Worm (Caenorhabditis elegans): Measurements from ENCODE around the gene nep-3.

The nep-3 gene

DNA sequence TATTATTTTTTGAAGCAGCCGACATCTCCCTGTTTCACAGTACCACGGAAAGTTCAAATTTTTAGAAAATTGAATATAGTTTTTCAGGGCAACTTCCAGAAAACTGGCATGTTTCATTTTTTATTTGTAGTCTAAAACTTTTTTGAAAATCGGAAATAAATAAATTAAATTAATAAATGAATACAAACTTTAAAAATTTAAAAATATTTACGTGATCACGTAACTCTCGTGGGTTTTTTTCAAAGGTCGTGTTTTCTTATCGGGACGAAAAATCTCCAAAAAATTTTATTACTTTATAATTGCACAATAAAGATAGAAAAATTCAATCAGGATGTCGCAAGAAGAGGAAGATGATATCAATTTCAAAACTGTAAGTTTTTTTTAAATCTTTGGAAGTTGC lies 34.7 kb upstream of the nep-3 start, which contains the start of gene F53C3.1:
TSS of gene F53C3.1 (plus strand) at position 301 of the 400 bp plus-strand sequence.
- TF ChIP-seq ceh-9 (tag; optimal IDR thresholded peaks at IDR 0.05) (no peak), zip-5 (tag; optimal IDR thresholded peaks at IDR 0.05) (no peak), dve-1 (tag; optimal IDR thresholded peaks at IDR 0.05) (no peak), C38D4.7 (GFP tag; optimal IDR thresholded peaks at IDR 0.05) (no peak), hlh-13 (GFP tag; optimal IDR thresholded peaks at IDR 0.05) (no peak), unc-55 (GFP tag; optimal IDR thresholded peaks at IDR 0.05) (no peak), T23F11.4 (GFP tag; optimal IDR thresholded peaks at IDR 0.05) (no peak), fax-1 (tag; optimal IDR thresholded peaks at IDR 0.05) (no peak), ceh-24 (tag; optimal IDR thresholded peaks at IDR 0.05) (no peak), K02D7.2 (tag; optimal IDR thresholded peaks at IDR 0.05) (no peak)

DNA sequence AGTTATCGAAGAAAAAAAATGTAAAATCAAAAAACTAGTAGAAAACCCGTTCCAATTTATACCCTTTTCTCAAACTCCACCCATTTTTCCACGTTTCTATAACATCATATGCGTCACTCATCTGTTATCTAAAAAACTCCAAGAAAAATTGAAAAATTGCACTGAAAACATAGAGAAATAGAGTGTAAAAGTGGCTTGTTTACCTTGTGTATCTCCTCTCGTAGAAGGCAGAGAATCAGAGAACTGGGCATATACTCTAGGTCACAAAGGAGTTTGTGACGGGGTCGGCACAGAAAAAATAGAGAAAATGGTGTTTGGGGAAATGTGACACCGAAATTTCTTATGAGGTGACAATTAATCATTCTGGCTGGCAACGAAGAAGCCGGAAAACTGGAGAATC lies 34.3 kb upstream of the nep-3 start:
- TF ChIP-seq elt-2 (tag; optimal IDR thresholded peaks at IDR 0.05) (peak; percentile 53), ceh-2 (tag; optimal IDR thresholded peaks at IDR 0.05) (no peak)

DNA sequence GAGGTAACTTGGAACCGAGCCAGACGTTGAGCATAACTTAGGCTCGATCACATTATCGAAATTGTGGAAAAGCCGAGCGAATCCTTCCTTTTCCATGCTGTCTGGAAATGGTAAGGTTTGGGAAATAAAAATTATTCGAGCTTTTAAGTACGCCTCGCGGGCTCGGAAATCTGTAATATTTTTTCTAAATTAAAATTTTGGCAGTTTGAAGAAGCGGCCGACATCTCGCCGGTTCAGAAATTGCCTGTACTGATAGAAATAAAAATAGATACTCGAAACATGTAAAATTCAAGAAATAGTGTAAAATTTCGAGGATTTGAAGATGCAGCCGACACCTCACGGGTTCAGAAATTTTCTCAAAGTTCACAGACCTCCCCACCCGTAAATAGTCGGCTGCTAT lies 33.7 kb upstream of the nep-3 start, which contains the start of gene bcmo-2:
TSS of gene bcmo-2 (minus strand) at position 101 of the 400 bp plus-strand sequence.
- TF ChIP-seq nfya-1 (tag; optimal IDR thresholded peaks at IDR 0.05): no peak
- TF ChIP-seq pha-4 (tag; optimal IDR thresholded peaks at IDR 0.05): no peak
- no peak for TF ChIP-seq lin-11 (tag; optimal IDR thresholded peaks at IDR 0.05)
- TF ChIP-seq ceh-18 (tag; optimal IDR thresholded peaks at IDR 0.05): no peak
- no peak for TF ChIP-seq ceh-48 (tag; optimal IDR thresholded peaks at IDR 0.05)
- no peak for TF ChIP-seq ama-1 (optimal IDR thresholded peaks at IDR 0.05)
- no peak for TF ChIP-seq lim-6 (tag; optimal IDR thresholded peaks at IDR 0.05)
- no peak for TF ChIP-seq sox-4 (tag; optimal IDR thresholded peaks at IDR 0.05)

DNA sequence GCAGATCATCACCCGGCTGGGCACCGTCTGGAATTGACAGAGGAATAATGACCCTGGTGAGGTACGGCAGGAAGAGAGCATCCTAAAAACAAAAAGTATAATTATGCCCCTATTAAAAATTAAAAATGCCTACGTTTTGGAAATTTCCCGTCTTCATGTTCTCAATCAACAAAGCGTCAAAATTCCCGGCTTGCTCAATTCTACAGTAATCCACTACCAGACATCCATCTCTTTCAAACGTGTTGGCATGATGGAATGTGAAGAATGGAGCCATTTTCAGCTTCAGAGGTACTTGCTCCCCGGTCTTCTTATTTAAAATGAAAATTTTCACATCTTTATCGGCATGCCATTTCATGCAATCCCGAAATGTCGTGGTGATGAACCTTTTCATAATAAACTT lies 32.3 kb upstream of the nep-3 start:
- TF ChIP-seq hlh-6 (tag; optimal IDR thresholded peaks at IDR 0.05) (no peak), sdc-2 (tag; optimal IDR thresholded peaks at IDR 0.05) (no peak), K02D7.2 (tag; optimal IDR thresholded peaks at IDR 0.05) (no peak), dmd-4 (tag; optimal IDR thresholded peaks at IDR 0.05; ENCODE audit: borderline replicate concordance) (no peak), ahr-1 (tag; optimal IDR thresholded peaks at IDR 0.05) (no peak)

DNA sequence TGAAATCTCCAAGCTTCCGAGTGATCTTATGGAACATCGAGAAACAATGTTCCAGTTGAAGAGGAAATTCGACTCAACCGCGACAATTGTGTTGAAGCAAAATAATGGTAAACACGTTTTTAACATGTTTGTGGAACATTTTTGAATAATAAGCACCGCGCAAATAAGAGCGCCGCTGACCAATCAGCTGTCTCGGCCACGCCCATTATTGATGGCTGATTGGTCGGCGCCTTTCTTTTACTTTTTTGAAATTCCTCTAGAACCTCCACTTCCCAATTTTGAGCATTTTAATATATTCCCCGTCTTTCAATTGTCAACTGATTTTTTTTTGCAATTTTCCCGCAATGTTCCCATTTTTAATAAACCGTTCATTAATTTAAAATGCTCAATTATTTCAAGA lies 31.1 kb upstream of the nep-3 start:
- TF ChIP-seq npax-4 (tag; optimal IDR thresholded peaks at IDR 0.05) (no peak), nfya-1 (tag; optimal IDR thresholded peaks at IDR 0.05) (peak; percentile 74), ceh-14 (tag; optimal IDR thresholded peaks at IDR 0.05) (no peak), pros-1 (tag; optimal IDR thresholded peaks at IDR 0.05) (no peak), ref-2 (tag; optimal IDR thresholded peaks at IDR 0.05) (no peak), ceh-31 (tag; optimal IDR thresholded peaks at IDR 0.05) (no peak), lin-11 (tag; optimal IDR thresholded peaks at IDR 0.05) (no peak), ceh-22 (tag; optimal IDR thresholded peaks at IDR 0.05) (no peak)

DNA sequence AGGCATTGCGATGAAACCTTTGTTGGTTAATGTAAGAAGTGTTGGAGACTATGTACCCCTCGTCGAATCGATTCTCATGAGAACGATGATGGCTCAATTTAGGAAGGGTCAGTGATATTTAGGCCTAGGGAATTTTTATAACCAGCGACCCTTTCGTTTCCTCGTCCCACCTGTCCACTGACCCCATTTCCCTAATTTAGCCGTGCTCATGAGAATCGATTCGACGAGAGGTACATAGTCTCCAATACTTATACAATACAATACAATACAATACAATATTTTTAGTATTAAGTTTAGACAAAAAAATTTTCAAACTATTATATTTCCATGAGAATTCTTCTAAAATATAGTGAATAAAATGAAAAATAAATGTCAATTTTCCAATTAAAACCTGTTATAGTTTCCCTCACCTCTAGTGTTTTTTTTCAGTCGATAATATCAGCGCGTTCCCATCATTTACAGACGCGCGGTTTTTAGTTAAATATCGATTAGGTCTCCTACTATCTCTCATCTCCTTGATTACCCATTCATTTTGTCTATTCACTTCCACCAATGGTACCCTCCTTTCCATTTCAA lies 29.7 kb upstream of the nep-3 start, which contains the start of the genes F53C3.11 and fbxb-103:
TSS of gene F53C3.11 (minus strand) at position 101 of the 576 bp plus-strand sequence.
TSS of gene fbxb-103 (plus strand) at position 526 of the 576 bp plus-strand sequence.
- TF ChIP-seq ceh-19 (GFP tag; optimal IDR thresholded peaks at IDR 0.05): no peak
- TF ChIP-seq npax-4 (tag; optimal IDR thresholded peaks at IDR 0.05): no peak

DNA sequence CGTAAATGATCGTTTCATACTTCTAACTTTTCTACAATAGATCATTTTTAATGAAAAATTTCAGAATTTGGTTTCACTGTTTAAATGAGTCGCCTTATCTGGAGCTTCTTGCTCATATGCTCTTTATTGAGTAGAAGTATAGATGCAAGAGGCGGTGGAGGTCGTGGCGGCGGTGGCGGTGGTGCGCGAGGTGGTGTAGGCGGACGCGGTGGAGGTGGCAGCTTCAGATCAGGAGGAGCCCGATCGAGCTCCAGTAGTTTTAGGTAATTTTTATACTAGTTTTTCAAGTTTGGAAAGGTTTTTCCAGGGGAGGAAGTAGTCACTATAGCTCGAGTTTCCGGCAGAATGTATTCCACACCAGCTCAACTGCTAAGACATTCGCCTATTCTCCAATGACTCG lies 25.8 kb upstream of the nep-3 start, which contains the start of gene F53C3.3:
TSS of gene F53C3.3 (plus strand) at position 59 of the 400 bp plus-strand sequence.
- no peak for TF ChIP-seq pag-3 (tag; optimal IDR thresholded peaks at IDR 0.05; ENCODE audit: borderline replicate concordance)
- TF ChIP-seq elt-4 (tag; optimal IDR thresholded peaks at IDR 0.05): no peak
- no peak for TF ChIP-seq ama-1 (optimal IDR thresholded peaks at IDR 0.05)
- no peak for TF ChIP-seq ceh-2 (tag; optimal IDR thresholded peaks at IDR 0.05)
- no peak for TF ChIP-seq unc-55 (GFP tag; optimal IDR thresholded peaks at IDR 0.05)
- no peak for TF ChIP-seq F13H6.1 (tag; optimal IDR thresholded peaks at IDR 0.05)
- no peak for TF ChIP-seq odd-2 (tag; optimal IDR thresholded peaks at IDR 0.05)
- TF ChIP-seq unc-86 (tag; optimal IDR thresholded peaks at IDR 0.05): no peak
